Fruit fly (Drosophila melanogaster) whole organism, embryonic: ENCODE data around the gene ATPsynG.
A peak's percentile ranks its signal among the peaks of the same experiment; 100 is the strongest.

Experiments
- CG10321 ChIP-seq: fragments of 200-800 bp; sonication (Bioruptor generic); IDR thresholded peaks from 2 replicates; pipeline ENCODE4 v1.3.6; 2022; ENCODE audit warnings: missing biosample characterization, missing genetic modification characterization
- CG12219 ChIP-seq: fragments of 200-800 bp; sonication (Bioruptor generic); optimal IDR thresholded peaks from 3 replicates; lab custom pipeline; 2018; ENCODE audit warnings: missing biosample characterization, mild to moderate bottlenecking, missing genetic modification characterization
- CG12236 ChIP-seq: fragments of 200-800 bp; sonication (Bioruptor generic); optimal IDR thresholded peaks from 2 replicates; lab custom pipeline; 2016; ENCODE audit warnings: missing biosample characterization, missing genetic modification characterization
- CG1233 ChIP-seq: fragments of 200-800 bp; sonication (Bioruptor generic); optimal IDR thresholded peaks from 4 replicates; lab custom pipeline; 2018; ENCODE audit warnings: missing biosample characterization, mild to moderate bottlenecking, missing genetic modification characterization
- CG13287 ChIP-seq: fragments of 200-800 bp; sonication (Bioruptor generic); IDR thresholded peaks from 2 replicates; pipeline ENCODE4 v1.3.6; 2022; ENCODE audit warnings: missing biosample characterization, missing genetic modification characterization; ENCODE audit not compliant: partially characterized antibody
- CG14860 ChIP-seq: fragments of 200-800 bp; sonication (Bioruptor generic); IDR thresholded peaks from 3 replicates; pipeline ENCODE4 v1.3.6; 2022; ENCODE audit warnings: missing biosample characterization, missing genetic modification characterization; ENCODE audit not compliant: partially characterized antibody
- CG1603 ChIP-seq: fragments of 200-800 bp; sonication (Bioruptor generic); optimal IDR thresholded peaks from 2 replicates; lab custom pipeline; 2019; ENCODE audit warnings: missing biosample characterization, mild to moderate bottlenecking, missing genetic modification characterization, moderate library complexity
- CG17328 ChIP-seq: fragments of 200-800 bp; sonication (Bioruptor generic); IDR thresholded peaks from 2 replicates; pipeline ENCODE4 v1.3.6; 2022; ENCODE audit warnings: missing biosample characterization, missing genetic modification characterization
- CG18619 ChIP-seq: fragments of 200-800 bp; sonication (Bioruptor generic); optimal IDR thresholded peaks from 3 replicates; lab custom pipeline; 2017; ENCODE audit warnings: missing biosample characterization, mild to moderate bottlenecking, missing genetic modification characterization
- CG34376 ChIP-seq: fragments of 200-800 bp; sonication (Bioruptor generic); optimal IDR thresholded peaks from 2 replicates; lab custom pipeline; 2018; ENCODE audit warnings: missing biosample characterization, mild to moderate bottlenecking, missing genetic modification characterization
- CG5180 ChIP-seq: fragments of 200-800 bp; sonication (Bioruptor generic); optimal IDR thresholded peaks from 3 replicates; lab custom pipeline; 2017; ENCODE audit warnings: missing biosample characterization, missing genetic modification characterization, mild to moderate bottlenecking, moderate library complexity, missing genetic modification reagents
- CG7372 ChIP-seq: fragments of 200-800 bp; sonication (Bioruptor generic); IDR thresholded peaks from 2 replicates; pipeline ENCODE4 v1.3.6; 2022; ENCODE audit warnings: missing biosample characterization, missing genetic modification characterization
- D ChIP-seq, 2 experiments: fragments of 200-800 bp in 1 of 2; fragments of >200 bp in 1 of 2; sonication (Bioruptor generic) in 1 of 2; optimal IDR thresholded peaks; 2 replicates in 1 of 2; 3 replicates in 1 of 2; lab custom pipeline; 2017; ENCODE audit warnings: mild to moderate bottlenecking in 1 of 2, missing biosample characterization in 1 of 2, missing genetic modification characterization in 1 of 2, missing genetic modification reagents in 1 of 2
- D19A ChIP-seq: fragments of 200-800 bp; optimal IDR thresholded peaks from 3 replicates; lab custom pipeline; 2019; ENCODE audit warnings: missing biosample characterization, mild to moderate bottlenecking, missing genetic modification characterization, moderate library complexity
- Eip74EF ChIP-seq, 2 experiments: fragments of 200-800 bp in 1 of 2; fragments of >200 bp in 1 of 2; sonication (Bioruptor generic) in 1 of 2; optimal IDR thresholded peaks; 2 replicates each; lab custom pipeline; 2017 to 2019; ENCODE audit warnings: missing biosample characterization in 2 of 2, missing genetic modification characterization in 2 of 2, mild to moderate bottlenecking in 1 of 2, moderate library complexity in 1 of 2
- HHEX ChIP-seq: fragments of 200-800 bp; sonication (Bioruptor generic); optimal IDR thresholded peaks from 3 replicates; lab custom pipeline; 2017; ENCODE audit warnings: missing biosample characterization, mild to moderate bottlenecking, missing genetic modification characterization, missing genetic modification reagents
- HmgD ChIP-seq: fragments of 200-800 bp; sonication (Bioruptor generic); optimal IDR thresholded peaks from 3 replicates; lab custom pipeline; 2016; ENCODE audit warnings: missing biosample characterization, missing genetic modification characterization
- Hr39 ChIP-seq: fragments of >200 bp; optimal IDR thresholded peaks from 2 replicates; lab custom pipeline; 2017
- Jarid2 ChIP-seq: fragments of 200-800 bp; sonication (Bioruptor generic); optimal IDR thresholded peaks from 3 replicates; lab custom pipeline; 2017; ENCODE audit warnings: mild to moderate bottlenecking, missing biosample characterization, missing genetic modification reagents, missing genetic modification characterization
- Myb ChIP-seq: fragments of 200-800 bp; sonication (Bioruptor generic); optimal IDR thresholded peaks from 2 replicates; lab custom pipeline; 2016; ENCODE audit warnings: missing biosample characterization, missing genetic modification characterization
- Oaz ChIP-seq: fragments of 200-800 bp; sonication (Bioruptor generic); IDR thresholded peaks from 2 replicates; pipeline ENCODE4 v1.3.6; 2022; ENCODE audit warnings: missing biosample characterization, missing genetic modification characterization
- Trl ChIP-seq, 3 experiments: fragments of >200 bp in 2 of 3; fragments of 200-800 bp in 1 of 3; sonication (Bioruptor generic) in 1 of 3; optimal IDR thresholded peaks; 2 replicates in 1 of 3; 3 replicates in 2 of 3; lab custom pipeline; 2016 to 2017; ENCODE audit warnings: missing biosample characterization in 1 of 3, missing genetic modification characterization in 1 of 3
- Xbp1 ChIP-seq: fragments of 200-800 bp; sonication (Bioruptor generic); optimal IDR thresholded peaks from 3 replicates; lab custom pipeline; 2016; ENCODE audit warnings: missing biosample characterization, mild to moderate bottlenecking, missing genetic modification characterization
- Xrp1 ChIP-seq: fragments of 200-800 bp; sonication (Bioruptor generic); IDR thresholded peaks from 2 replicates; pipeline ENCODE4 v1.3.6; 2022; ENCODE audit warnings: missing biosample characterization, missing genetic modification characterization
- ara ChIP-seq: fragments of 200-800 bp; sonication (Bioruptor generic); IDR thresholded peaks from 2 replicates; pipeline ENCODE4 v1.3.6; 2022; ENCODE audit warnings: missing biosample characterization, missing genetic modification characterization
- ase ChIP-seq: fragments of 200-800 bp; sonication (Bioruptor generic); IDR thresholded peaks from 3 replicates; pipeline ENCODE4 v1.3.6; 2022; ENCODE audit warnings: missing biosample characterization, missing genetic modification characterization
- bab2 ChIP-seq: fragments of 200-800 bp; sonication (Bioruptor generic); optimal IDR thresholded peaks from 2 replicates; lab custom pipeline; 2016; ENCODE audit warnings: missing biosample characterization, missing genetic modification characterization
- caup ChIP-seq: fragments of 200-800 bp; sonication (Bioruptor generic); optimal IDR thresholded peaks from 3 replicates; lab custom pipeline; 2017; ENCODE audit warnings: missing biosample characterization, mild to moderate bottlenecking, missing genetic modification characterization, moderate library complexity; ENCODE audit not compliant: severe bottlenecking
- chm ChIP-seq: fragments of 200-800 bp; sonication (Bioruptor generic); IDR thresholded peaks from 2 replicates; pipeline ENCODE4 v1.3.6; 2022; ENCODE audit warnings: missing biosample characterization, missing genetic modification characterization
- chn ChIP-seq: fragments of 200-800 bp; sonication (Bioruptor generic); optimal IDR thresholded peaks from 2 replicates; lab custom pipeline; 2016; ENCODE audit warnings: missing biosample characterization, missing genetic modification characterization
- danr ChIP-seq: fragments of 200-800 bp; sonication (Bioruptor generic); IDR thresholded peaks from 2 replicates; pipeline ENCODE4 v1.3.6; 2022; ENCODE audit warnings: missing biosample characterization, missing genetic modification characterization
- ftz-f1 ChIP-seq: fragments of 200-800 bp; sonication (Bioruptor generic); optimal IDR thresholded peaks from 2 replicates; lab custom pipeline; 2016; ENCODE audit warnings: missing biosample characterization, missing genetic modification characterization
- gfzf ChIP-seq: fragments of 200-800 bp; sonication (Bioruptor generic); optimal IDR thresholded peaks from 2 replicates; lab custom pipeline; 2016; ENCODE audit warnings: missing biosample characterization, mild to moderate bottlenecking, missing genetic modification characterization, moderate library complexity
- gsb-n ChIP-seq: fragments of 200-800 bp; sonication (Bioruptor generic); optimal IDR thresholded peaks from 3 replicates; lab custom pipeline; 2018; ENCODE audit warnings: missing biosample characterization, mild to moderate bottlenecking, missing genetic modification characterization
- hkb ChIP-seq, 2 experiments: fragments of 200-800 bp in 1 of 2; fragments of >200 bp in 1 of 2; sonication (Bioruptor generic) in 1 of 2; IDR thresholded peaks in 1 of 2; optimal IDR thresholded peaks in 1 of 2; 2 replicates each; pipeline versions ENCODE4 v1.3.6 to Lab custom; 2017 to 2022; ENCODE audit warnings: missing biosample characterization in 1 of 2, missing genetic modification characterization in 1 of 2
- insv ChIP-seq, 2 experiments: fragments of 200-800 bp; sonication (Bioruptor generic); optimal IDR thresholded peaks; 3 replicates each; lab custom pipeline; 2016 to 2018; ENCODE audit warnings: missing biosample characterization in 2 of 2, missing genetic modification characterization in 2 of 2
- lola ChIP-seq, 3 experiments: fragments of >200 bp in 2 of 3; fragments of 200-800 bp in 1 of 3; sonication (Bioruptor generic) in 1 of 3; optimal IDR thresholded peaks; 2 replicates each; lab custom pipeline; 2017 to 2019; ENCODE audit warnings: missing biosample characterization in 3 of 3, missing genetic modification characterization in 3 of 3, mild to moderate bottlenecking in 1 of 3, moderate library complexity in 1 of 3
- maf-S ChIP-seq: fragments of 200-800 bp; sonication (Bioruptor generic); optimal IDR thresholded peaks from 2 replicates; lab custom pipeline; 2016; ENCODE audit warnings: missing biosample characterization, missing genetic modification characterization
- otp ChIP-seq: fragments of 200-800 bp; sonication (Bioruptor generic); IDR thresholded peaks from 3 replicates; pipeline ENCODE4, ENCODE4 v1.3.6; 2022; ENCODE audit warnings: missing biosample characterization, missing genetic modification characterization
- peb ChIP-seq: fragments of 200-800 bp; sonication (Bioruptor generic); IDR thresholded peaks from 2 replicates; pipeline ENCODE4 v1.3.6; 2022; ENCODE audit warnings: missing biosample characterization, missing genetic modification characterization
- pfk ChIP-seq: fragments of 200-800 bp; sonication (Bioruptor generic); optimal IDR thresholded peaks from 2 replicates; lab custom pipeline; 2018; ENCODE audit warnings: missing biosample characterization, mild to moderate bottlenecking, missing genetic modification characterization, moderate library complexity
- pnt ChIP-seq: fragments of 200-800 bp; sonication (Bioruptor generic); optimal IDR thresholded peaks from 3 replicates; lab custom pipeline; 2016; ENCODE audit warnings: missing biosample characterization, missing genetic modification characterization
- pum ChIP-seq: fragments of 200-800 bp; sonication (Bioruptor generic); optimal IDR thresholded peaks from 2 replicates; lab custom pipeline; 2016; ENCODE audit warnings: missing biosample characterization, missing genetic modification characterization
- ranshi ChIP-seq: fragments of 200-800 bp; sonication (Bioruptor generic); IDR thresholded peaks from 2 replicates; pipeline ENCODE4 v1.3.6; 2022; ENCODE audit warnings: missing biosample characterization, missing genetic modification characterization
- sc ChIP-seq, 3 experiments: fragments of >200 bp in 2 of 3; fragments of 200-800 bp in 1 of 3; sonication (Bioruptor generic) in 1 of 3; optimal IDR thresholded peaks; 2 replicates in 2 of 3; 3 replicates in 1 of 3; lab custom pipeline; 2017; ENCODE audit warnings: mild to moderate bottlenecking in 1 of 3, missing biosample characterization in 1 of 3, missing genetic modification characterization in 1 of 3, missing genetic modification reagents in 1 of 3
- sug ChIP-seq: fragments of 200-800 bp; optimal IDR thresholded peaks from 2 replicates; lab custom pipeline; 2019; ENCODE audit warnings: missing biosample characterization, mild to moderate bottlenecking, missing genetic modification characterization, moderate library complexity
- wek ChIP-seq: fragments of 200-800 bp; sonication (Bioruptor generic); optimal IDR thresholded peaks from 3 replicates; lab custom pipeline; 2018; ENCODE audit warnings: missing biosample characterization, mild to moderate bottlenecking, missing genetic modification characterization, moderate library complexity
- yki ChIP-seq: fragments of >200 bp; optimal IDR thresholded peaks from 3 replicates; lab custom pipeline; 2018
- zfh2 ChIP-seq: fragments of 200-800 bp; sonication (Bioruptor generic); optimal IDR thresholded peaks from 2 replicates; lab custom pipeline; 2016; ENCODE audit warnings: missing biosample characterization, missing genetic modification characterization

ATPsynG gene

DNA sequence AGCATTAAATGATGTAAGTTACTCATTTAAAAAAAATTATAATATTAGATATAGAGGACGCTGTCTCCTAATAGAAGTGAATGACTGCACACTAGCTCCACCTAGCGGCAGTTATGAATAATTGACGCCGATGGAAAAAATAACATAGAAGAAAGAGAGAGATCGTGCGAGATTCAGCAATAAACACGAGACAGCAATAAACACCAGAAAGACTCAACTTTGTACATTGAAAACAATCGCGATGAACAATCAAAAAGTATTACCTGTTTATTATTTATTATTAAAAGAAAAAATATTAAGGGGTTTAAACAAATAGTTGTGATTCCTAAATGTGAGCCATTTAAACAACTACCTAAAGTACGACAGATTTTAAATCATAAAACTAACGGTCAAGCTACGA lies 9.9 kb upstream of the ATPsynG start (continued):
- TF ChIP-seq CG5180 (GFP tag; lab: Kevin White, UChicago): peak; percentile 27
- TF ChIP-seq danr: no peak
- no peak for TF ChIP-seq maf-S (GFP tag; lab: Kevin White, UChicago)
- TF ChIP-seq hkb (optimal IDR thresholded peaks at IDR 0.05; lab: Kevin White, UChicago): no peak
- TF ChIP-seq hkb (GFP tag; IDR thresholded peaks at IDR 0.05; lab: Robert Waterston, UW): peak; percentile 82
- TF ChIP-seq chn (GFP tag; lab: Kevin White, UChicago): no peak
- TF ChIP-seq Trl (optimal IDR thresholded peaks at IDR 0.05; lab: Kevin White, UChicago): no peak
- peak; percentile 24 for TF ChIP-seq Trl (GFP tag; optimal IDR thresholded peaks at IDR 0.05; lab: Kevin White, UChicago)
- TF ChIP-seq yki (lab: Kevin White, UChicago): no peak
- no peak for TF ChIP-seq CG7372 (GFP tag; lab: Robert Waterston, UW)
- no peak for TF ChIP-seq CG1603 (tag; lab: Kevin White, UChicago)
- no peak for TF ChIP-seq gsb-n
- no peak for TF ChIP-seq Myb (GFP tag; lab: Kevin White, UChicago)
- no peak for TF ChIP-seq pnt
- TF ChIP-seq CG10321: peak; percentile 72
- TF ChIP-seq wek (GFP tag; lab: Kevin White, UChicago): no peak
- TF ChIP-seq pfk: no peak
- no peak for TF ChIP-seq zfh2
- TF ChIP-seq otp (GFP tag; lab: Robert Waterston, UW): peak; percentile 67; the same call in 1 of the 3 replicates
- no peak for TF ChIP-seq bab2 (GFP tag; lab: Kevin White, UChicago)
- TF ChIP-seq chm (GFP tag; lab: Robert Waterston, UW): 0 out of 2 replicates have a peak, but pooled peaks have one; percentile 9
- peak; percentile 74 for TF ChIP-seq Xrp1
- TF ChIP-seq CG14860 (GFP tag; lab: Robert Waterston, UW): no peak
- TF ChIP-seq Eip74EF (GFP tag; optimal IDR thresholded peaks at IDR 0.05; lab: Kevin White, UChicago): no peak
- TF ChIP-seq gfzf (GFP tag; lab: Kevin White, UChicago): no peak
- no peak; the same call in 1 of the 2 replicates for TF ChIP-seq CG13287
- TF ChIP-seq peb: peak; percentile 36; the same call in 1 of the 2 replicates
- no peak for TF ChIP-seq lola (GFP tag; optimal IDR thresholded peaks at IDR 0.05; lab: Kevin White, UChicago)
- TF ChIP-seq D19A (tag; lab: Kevin White, UChicago): no peak
- TF ChIP-seq D (optimal IDR thresholded peaks at IDR 0.05; lab: Kevin White, UChicago): no peak
- TF ChIP-seq D (GFP tag; optimal IDR thresholded peaks at IDR 0.05; lab: Kevin White, UChicago): peak; percentile 40
- TF ChIP-seq sug: no peak
- TF ChIP-seq Hr39: no peak
- peak; percentile 36 for TF ChIP-seq caup (GFP tag; lab: Kevin White, UChicago)
- TF ChIP-seq Oaz (GFP tag; lab: Robert Waterston, UW): no peak
- no peak for TF ChIP-seq CG34376 (GFP tag; lab: Kevin White, UChicago)
- TF ChIP-seq ftz-f1 (GFP tag; lab: Kevin White, UChicago): no peak
- peak; percentile 61; the same call in 2 of the 3 replicates for TF ChIP-seq ase (GFP tag; lab: Robert Waterston, UW)
- peak; percentile 63; the same call in 1 of the 2 replicates for TF ChIP-seq ara (GFP tag; lab: Robert Waterston, UW)
- no peak for TF ChIP-seq CG12219 (GFP tag; lab: Kevin White, UChicago)
- no peak for TF ChIP-seq CG12236 (GFP tag; lab: Kevin White, UChicago)
- TF ChIP-seq Jarid2 (GFP tag; lab: Kevin White, UChicago): no peak
- TF ChIP-seq HHEX (GFP tag; lab: Kevin White, UChicago): peak; percentile 17
- TF ChIP-seq ranshi (GFP tag; lab: Robert Waterston, UW): no peak
- no peak for TF ChIP-seq pum (GFP tag; lab: Kevin White, UChicago)
- TF ChIP-seq CG1233 (GFP tag; lab: Kevin White, UChicago): peak; percentile 14
- no peak for TF ChIP-seq HmgD (GFP tag; lab: Kevin White, UChicago)
- no peak for TF ChIP-seq insv (GFP tag; optimal IDR thresholded peaks at IDR 0.05; lab: Kevin White, UChicago)
- no peak for TF ChIP-seq sc (optimal IDR thresholded peaks at IDR 0.05; lab: Kevin White, UChicago)
- no peak for TF ChIP-seq sc (GFP tag; optimal IDR thresholded peaks at IDR 0.05; lab: Kevin White, UChicago)
- no peak for TF ChIP-seq CG18619 (GFP tag; lab: Kevin White, UChicago)
- TF ChIP-seq Xbp1: no peak
- TF ChIP-seq CG17328 (GFP tag; lab: Robert Waterston, UW): no peak
